Fruit fly (Drosophila melanogaster) whole organism, embryonic: Measurements from ENCODE around the gene Cpr62Bc.

Source experiments
- Abd-B ChIP-seq: fragments of 200-800 bp; sonication (Bioruptor generic); optimal IDR thresholded peaks from 2 replicates; lab custom pipeline; 2018; ENCODE audit warnings: missing biosample characterization, mild to moderate bottlenecking, missing genetic modification characterization, moderate library complexity
- Atf3 ChIP-seq: fragments of 200-800 bp; sonication (Bioruptor generic); optimal IDR thresholded peaks from 3 replicates; lab custom pipeline; 2016; ENCODE audit warnings: missing biosample characterization, missing genetic modification characterization
- B-H1 ChIP-seq: fragments of 200-800 bp; sonication (Bioruptor generic); IDR thresholded peaks from 3 replicates; pipeline ENCODE4 v1.3.6; 2022; ENCODE audit warnings: missing biosample characterization, missing genetic modification characterization
- CG10462 ChIP-seq: fragments of 200-800 bp; sonication (Bioruptor generic); optimal IDR thresholded peaks from 2 replicates; lab custom pipeline; 2016; ENCODE audit warnings: missing biosample characterization, missing genetic modification characterization
- CG10959 ChIP-seq: fragments of 200-800 bp; sonication (Bioruptor generic); IDR thresholded peaks from 2 replicates; pipeline ENCODE4 v1.3.6; 2022; ENCODE audit warnings: missing biosample characterization, missing genetic modification characterization
- CG11093 ChIP-seq: fragments of 200-800 bp; sonication (Bioruptor generic); IDR thresholded peaks from 3 replicates; pipeline ENCODE4 v1.3.6; 2022; ENCODE audit warnings: missing biosample characterization, missing genetic modification characterization
- CG12942 ChIP-seq: fragments of 200-800 bp; sonication (Bioruptor generic); optimal IDR thresholded peaks from 3 replicates; lab custom pipeline; 2016; ENCODE audit warnings: missing biosample characterization, missing genetic modification characterization
- CG15073 ChIP-seq: fragments of 200-800 bp; sonication (Bioruptor generic); optimal IDR thresholded peaks from 2 replicates; lab custom pipeline; 2016; ENCODE audit warnings: missing biosample characterization, missing genetic modification characterization
- CG17186 ChIP-seq: fragments of 200-800 bp; sonication (Bioruptor generic); optimal IDR thresholded peaks from 3 replicates; lab custom pipeline; 2017; ENCODE audit warnings: missing biosample characterization, missing genetic modification reagents, missing genetic modification characterization
- CG17802 ChIP-seq: fragments of 200-800 bp; sonication (Bioruptor generic); optimal IDR thresholded peaks from 2 replicates; lab custom pipeline; 2018; ENCODE audit warnings: missing biosample characterization, mild to moderate bottlenecking, missing genetic modification characterization, moderate library complexity
- CG2116 ChIP-seq: fragments of 200-800 bp; sonication (Bioruptor generic); optimal IDR thresholded peaks from 3 replicates; lab custom pipeline; 2018; ENCODE audit warnings: missing biosample characterization, mild to moderate bottlenecking, missing genetic modification characterization
- CG31388 ChIP-seq: fragments of 200-800 bp; sonication (Bioruptor generic); optimal IDR thresholded peaks from 2 replicates; lab custom pipeline; 2016; ENCODE audit warnings: missing biosample characterization, missing genetic modification characterization
- CG31441 ChIP-seq: fragments of 200-800 bp; sonication (Bioruptor generic); IDR thresholded peaks from 2 replicates; pipeline ENCODE4 v1.3.6; 2022; ENCODE audit warnings: missing biosample characterization, missing genetic modification characterization
- CG3726 ChIP-seq: fragments of 200-800 bp; sonication (Bioruptor generic); IDR thresholded peaks from 3 replicates; pipeline ENCODE4, ENCODE4 v1.3.6; 2022; ENCODE audit warnings: missing biosample characterization, missing genetic modification characterization
- CG6689 ChIP-seq: fragments of 200-800 bp; sonication (Bioruptor generic); IDR thresholded peaks from 2 replicates; pipeline ENCODE4 v1.3.6; 2022; ENCODE audit warnings: missing biosample characterization, missing genetic modification characterization
- CG7963 ChIP-seq: fragments of 200-800 bp; sonication (Bioruptor generic); IDR thresholded peaks from 3 replicates; pipeline ENCODE4 v1.3.6; 2022; ENCODE audit warnings: missing biosample characterization, missing genetic modification characterization; ENCODE audit not compliant: partially characterized antibody
- CG8281 ChIP-seq: fragments of 200-800 bp; sonication (Bioruptor generic); optimal IDR thresholded peaks from 2 replicates; lab custom pipeline; 2018; ENCODE audit warnings: missing biosample characterization, mild to moderate bottlenecking, missing genetic modification characterization, moderate library complexity
- CG8765 ChIP-seq: fragments of 200-800 bp; sonication (Bioruptor generic); IDR thresholded peaks from 2 replicates; pipeline ENCODE4 v1.3.6; 2022; ENCODE audit warnings: missing biosample characterization, missing genetic modification characterization
- CrebB ChIP-seq: fragments of 200-800 bp; sonication (Bioruptor generic); optimal IDR thresholded peaks from 3 replicates; lab custom pipeline; 2018; ENCODE audit warnings: missing biosample characterization, mild to moderate bottlenecking, missing genetic modification characterization
- D19B ChIP-seq: fragments of 200-800 bp; sonication (Bioruptor generic); optimal IDR thresholded peaks from 2 replicates; lab custom pipeline; 2017; ENCODE audit warnings: missing biosample characterization, mild to moderate bottlenecking, missing genetic modification characterization
- Dp ChIP-seq: fragments of 200-800 bp; sonication (Bioruptor generic); optimal IDR thresholded peaks from 2 replicates; lab custom pipeline; 2018; ENCODE audit warnings: missing biosample characterization, mild to moderate bottlenecking, missing genetic modification characterization, moderate library complexity
- Dref ChIP-seq: fragments of 200-800 bp; sonication (Bioruptor generic); IDR thresholded peaks from 2 replicates; pipeline ENCODE4 v1.3.6; 2022; ENCODE audit warnings: missing biosample characterization, missing genetic modification characterization
- Hey ChIP-seq: fragments of 200-800 bp; sonication (Bioruptor generic); optimal IDR thresholded peaks from 3 replicates; lab custom pipeline; 2018; ENCODE audit warnings: missing biosample characterization, mild to moderate bottlenecking, missing genetic modification characterization
- Hmx ChIP-seq: fragments of 200-800 bp; sonication (Bioruptor generic); optimal IDR thresholded peaks from 2 replicates; lab custom pipeline; 2016; ENCODE audit warnings: missing biosample characterization, missing genetic modification characterization
- Kr ChIP-seq: fragments of 200-800 bp; sonication (Bioruptor generic); optimal IDR thresholded peaks from 2 replicates; lab custom pipeline; 2017; ENCODE audit warnings: missing biosample characterization, mild to moderate bottlenecking, missing genetic modification characterization
- Lim3 ChIP-seq: fragments of 200-800 bp; sonication (Bioruptor generic); IDR thresholded peaks from 2 replicates; pipeline ENCODE4 v1.3.6; 2022; ENCODE audit warnings: missing biosample characterization, missing genetic modification characterization
- MBD-R2 ChIP-seq: fragments of 200-800 bp; sonication (Bioruptor generic); IDR thresholded peaks from 2 replicates; pipeline ENCODE4 v1.3.6; 2022; ENCODE audit warnings: missing biosample characterization, missing genetic modification characterization
- Meics ChIP-seq: fragments of 200-800 bp; sonication (Bioruptor generic); optimal IDR thresholded peaks from 2 replicates; lab custom pipeline; 2017; ENCODE audit warnings: missing biosample characterization, mild to moderate bottlenecking, missing genetic modification characterization
- Pdp1 ChIP-seq, 2 experiments: fragments of 200-800 bp; sonication (Bioruptor generic); optimal IDR thresholded peaks; 3 replicates each; lab custom pipeline; 2016; ENCODE audit warnings: missing biosample characterization in 2 of 2, missing genetic modification characterization in 2 of 2, mild to moderate bottlenecking in 1 of 2, moderate library complexity in 1 of 2
- Ptx1 ChIP-seq: fragments of 200-800 bp; sonication (Bioruptor generic); IDR thresholded peaks from 2 replicates; pipeline ENCODE4 v1.3.6; 2022; ENCODE audit warnings: missing biosample characterization, missing genetic modification characterization
- Sry-β ChIP-seq: fragments of 200-800 bp; sonication (Bioruptor generic); optimal IDR thresholded peaks from 2 replicates; lab custom pipeline; 2018; ENCODE audit warnings: missing biosample characterization, mild to moderate bottlenecking, missing genetic modification characterization, moderate library complexity
- Vsx1 ChIP-seq: fragments of 200-800 bp; sonication (Bioruptor generic); optimal IDR thresholded peaks from 2 replicates; lab custom pipeline; 2017; ENCODE audit warnings: missing biosample characterization, mild to moderate bottlenecking, missing genetic modification characterization, missing genetic modification reagents
- ase ChIP-seq: fragments of 200-800 bp; sonication (Bioruptor generic); IDR thresholded peaks from 3 replicates; pipeline ENCODE4 v1.3.6; 2022; ENCODE audit warnings: missing biosample characterization, missing genetic modification characterization
- cad ChIP-seq: fragments of >200 bp; optimal IDR thresholded peaks from 2 replicates; lab custom pipeline; 2017; ENCODE audit warnings: missing biosample characterization, missing genetic modification characterization
- chm ChIP-seq: fragments of 200-800 bp; sonication (Bioruptor generic); IDR thresholded peaks from 2 replicates; pipeline ENCODE4 v1.3.6; 2022; ENCODE audit warnings: missing biosample characterization, missing genetic modification characterization
- dan ChIP-seq: fragments of 200-800 bp; sonication (Bioruptor generic); IDR thresholded peaks from 2 replicates; pipeline ENCODE4 v1.3.6; 2022; ENCODE audit warnings: missing biosample characterization, missing genetic modification characterization
- dmrt11E ChIP-seq: fragments of 200-800 bp; sonication (Bioruptor generic); optimal IDR thresholded peaks from 3 replicates; lab custom pipeline; 2018; ENCODE audit warnings: missing biosample characterization, mild to moderate bottlenecking, missing genetic modification characterization, moderate library complexity
- exex ChIP-seq: fragments of 200-800 bp; sonication (Bioruptor generic); optimal IDR thresholded peaks from 4 replicates; lab custom pipeline; 2018; ENCODE audit warnings: missing biosample characterization, mild to moderate bottlenecking, missing genetic modification characterization, moderate library complexity
- gsb ChIP-seq: fragments of 200-800 bp; sonication (Bioruptor generic); IDR thresholded peaks from 2 replicates; pipeline ENCODE4 v1.3.6; 2022; ENCODE audit warnings: missing biosample characterization, missing genetic modification characterization
- maf-S ChIP-seq: fragments of 200-800 bp; sonication (Bioruptor generic); optimal IDR thresholded peaks from 2 replicates; lab custom pipeline; 2016; ENCODE audit warnings: missing biosample characterization, missing genetic modification characterization
- otp ChIP-seq: fragments of 200-800 bp; sonication (Bioruptor generic); IDR thresholded peaks from 3 replicates; pipeline ENCODE4, ENCODE4 v1.3.6; 2022; ENCODE audit warnings: missing biosample characterization, missing genetic modification characterization
- pan ChIP-seq, 4 experiments: fragments of >200 bp in 3 of 4; fragments of 200-800 bp in 1 of 4; sonication (Bioruptor generic) in 1 of 4; optimal IDR thresholded peaks in 3 of 4; IDR thresholded peaks in 1 of 4; 2 replicates each; pipeline versions ENCODE4 v1.3.6 to Lab custom; 2017 to 2022; ENCODE audit warnings: missing biosample characterization in 2 of 4, missing genetic modification characterization in 2 of 4, mixed read lengths in 1 of 4
- psq ChIP-seq: fragments of 200-800 bp; sonication (Bioruptor generic); optimal IDR thresholded peaks from 2 replicates; lab custom pipeline; 2017; ENCODE audit warnings: missing biosample characterization, missing genetic modification characterization
- sc ChIP-seq, 3 experiments: fragments of >200 bp in 2 of 3; fragments of 200-800 bp in 1 of 3; sonication (Bioruptor generic) in 1 of 3; optimal IDR thresholded peaks; 2 replicates in 2 of 3; 3 replicates in 1 of 3; lab custom pipeline; 2017; ENCODE audit warnings: mild to moderate bottlenecking in 1 of 3, missing biosample characterization in 1 of 3, missing genetic modification characterization in 1 of 3, missing genetic modification reagents in 1 of 3
- slbo ChIP-seq: fragments of 200-800 bp; sonication (Bioruptor generic); IDR thresholded peaks from 2 replicates; pipeline ENCODE4 v1.3.6; 2022; ENCODE audit warnings: missing biosample characterization, missing genetic modification characterization
- ssp ChIP-seq: fragments of 200-800 bp; sonication (Bioruptor generic); IDR thresholded peaks from 2 replicates; pipeline ENCODE4 v1.3.6; 2022; ENCODE audit warnings: missing biosample characterization, missing genetic modification characterization
- tio ChIP-seq: fragments of 200-800 bp; sonication (Bioruptor generic); optimal IDR thresholded peaks from 2 replicates; lab custom pipeline; 2017; ENCODE audit warnings: missing biosample characterization, missing genetic modification characterization, inconsistent platforms
- unc-4 ChIP-seq: fragments of 200-800 bp; sonication (Bioruptor generic); IDR thresholded peaks from 2 replicates; pipeline ENCODE4 v1.3.6; 2022; ENCODE audit warnings: missing biosample characterization, missing genetic modification characterization; ENCODE audit not compliant: partially characterized antibody
- usp ChIP-seq: fragments of >200 bp; optimal IDR thresholded peaks from 2 replicates; lab custom pipeline; 2017; ENCODE audit warnings: missing biosample characterization, missing genetic modification characterization

Cpr62Bc gene

DNA sequence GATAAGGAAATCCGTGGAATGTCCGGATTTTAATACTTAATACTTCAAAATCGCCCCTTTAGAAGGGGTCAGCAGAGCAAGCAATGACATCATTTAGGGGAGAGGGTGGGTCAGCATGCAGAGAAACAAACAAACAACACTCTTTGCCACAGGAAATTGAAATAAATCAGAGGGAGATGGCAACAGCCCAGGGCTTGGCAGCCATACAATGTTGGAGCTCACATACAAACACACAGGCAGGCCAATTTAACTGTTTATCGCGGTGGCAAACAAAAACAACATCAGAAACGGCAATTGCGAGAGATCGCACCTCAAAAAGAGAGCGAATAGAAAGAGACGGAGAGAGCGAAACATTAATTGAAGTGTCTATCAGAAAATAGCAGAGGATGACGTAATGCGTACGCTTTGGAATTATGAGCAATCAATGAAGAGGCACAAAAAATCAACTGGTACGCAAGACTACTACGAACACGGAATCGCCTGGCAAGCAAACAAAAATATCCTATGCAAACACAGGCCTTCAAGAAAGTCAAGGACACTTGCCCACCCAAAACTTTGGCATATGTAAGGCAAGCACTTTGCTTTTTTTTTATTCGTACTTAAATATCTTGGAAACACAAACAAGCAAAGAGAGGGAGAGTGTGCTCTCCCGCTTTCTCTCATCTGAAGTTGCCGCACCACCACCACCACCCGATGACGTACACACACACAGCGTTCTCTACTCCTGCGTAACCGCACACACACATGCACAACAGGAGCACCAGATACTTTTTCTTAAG lies 47.5 kb downstream of the Cpr62Bc start (continued):
- TF ChIP-seq Dref (GFP tag; lab: Robert Waterston, UW) (0 out of 2 replicates have a peak, but pooled peaks have one; percentile 35), ssp (GFP tag; lab: Robert Waterston, UW) (no peak), Sry-β (GFP tag; lab: Kevin White, UChicago) (no peak), pan (optimal IDR thresholded peaks at IDR 0.05; lab: Kevin White, UChicago) (no peak), pan (GFP tag; optimal IDR thresholded peaks at IDR 0.05 in 1 of 2, IDR thresholded peaks at IDR 0.05 in 1 of 2) (no peak), sc (optimal IDR thresholded peaks at IDR 0.05; lab: Kevin White, UChicago) (no peak), sc (GFP tag; optimal IDR thresholded peaks at IDR 0.05; lab: Kevin White, UChicago) (no peak), Pdp1 (GFP tag; optimal IDR thresholded peaks at IDR 0.05; lab: Kevin White, UChicago) (peak in 1 of 2 experiments; percentile 99), CG15073 (GFP tag; lab: Kevin White, UChicago) (no peak), CG31388 (GFP tag; lab: Kevin White, UChicago) (no peak), cad (GFP tag; lab: Kevin White, UChicago) (no peak), ase (no peak), CG10462 (GFP tag; lab: Kevin White, UChicago) (no peak), CG11093 (no peak), Vsx1 (GFP tag; lab: Kevin White, UChicago) (peak; percentile 95), CG3726 (GFP tag; lab: Robert Waterston, UW) (no peak), tio (GFP tag; lab: Kevin White, UChicago) (no peak), dmrt11E (tag; lab: Kevin White, UChicago) (no peak), Hey (tag; lab: Kevin White, UChicago) (peak; percentile 49), CG8281 (tag; lab: Kevin White, UChicago) (no peak), chm (GFP tag; lab: Robert Waterston, UW) (peak; percentile 79), Meics (GFP tag; lab: Kevin White, UChicago) (peak; percentile 45), maf-S (GFP tag; lab: Kevin White, UChicago) (no peak), CG31441 (GFP tag; lab: Robert Waterston, UW) (no peak), Kr (no peak), psq (GFP tag; lab: Kevin White, UChicago) (no peak), Ptx1 (GFP tag; lab: Robert Waterston, UW) (no peak), CG2116 (no peak), CG10959 (no peak), CG12942 (GFP tag; lab: Kevin White, UChicago) (no peak), Abd-B (GFP tag; lab: Kevin White, UChicago) (peak; percentile 21), CG17802 (tag; lab: Kevin White, UChicago) (no peak), Hmx (GFP tag; lab: Kevin White, UChicago) (no peak), CG7963 (GFP tag; lab: Robert Waterston, UW) (no peak), Lim3 (no peak), CG17186 (no peak), dan (GFP tag; lab: Robert Waterston, UW) (no peak), D19B (no peak), CG6689 (GFP tag; lab: Robert Waterston, UW) (0 out of 2 replicates have a peak, but pooled peaks have one; percentile 11), otp (peak; percentile 57; the same call in 1 of the 3 replicates), unc-4 (GFP tag; lab: Robert Waterston, UW) (0 out of 2 replicates have a peak, but pooled peaks have one; percentile 28), gsb (GFP tag; lab: Robert Waterston, UW) (no peak), usp (GFP tag; lab: Kevin White, UChicago) (no peak), CrebB (peak; percentile 47), Dp (GFP tag; lab: Kevin White, UChicago) (no peak), exex (tag; lab: Kevin White, UChicago) (peak; percentile 92), MBD-R2 (GFP tag; lab: Robert Waterston, UW) (peak; percentile 30; the same call in 1 of the 2 replicates), Atf3 (GFP tag; lab: Kevin White, UChicago) (peak; percentile 77), B-H1 (no peak; the same call in 2 of the 3 replicates), CG8765 (GFP tag; lab: Robert Waterston, UW) (no peak), slbo (GFP tag; lab: Robert Waterston, UW) (no peak)
